Fruit fly (Drosophila melanogaster) whole organism, pupa: ENCODE data around the gene ova.

Experiments
- CG12605 ChIP-seq: fragments of 200-800 bp; sonication (Bioruptor generic); IDR thresholded peaks from 2 replicates; pipeline ENCODE4 v1.3.6; 2022; ENCODE audit warnings: missing biosample characterization, missing genetic modification characterization
- CG8159 ChIP-seq: fragments of 200-800 bp; sonication (Bioruptor generic); optimal IDR thresholded peaks from 3 replicates; lab custom pipeline; 2018; ENCODE audit warnings: missing biosample characterization, mild to moderate bottlenecking, missing genetic modification characterization, moderate library complexity
- fd96Ca ChIP-seq: fragments of 200-800 bp; sonication (Bioruptor generic); IDR thresholded peaks from 3 replicates; pipeline ENCODE4 v1.3.6; 2022; ENCODE audit warnings: missing biosample characterization, missing genetic modification characterization
- rn ChIP-seq: fragments of 200-800 bp; sonication (Bioruptor generic); IDR thresholded peaks from 2 replicates; pipeline ENCODE4 v1.3.6; 2022; ENCODE audit warnings: missing biosample characterization, missing genetic modification characterization

- TF ChIP-seq rn (GFP tag; lab: Robert Waterston, UW), result no peak
- no peak for TF ChIP-seq CG8159 (tag; lab: Kevin White, UChicago)
- TF ChIP-seq CG12605 (GFP tag; lab: Robert Waterston, UW), result no peak
- no peak for TF ChIP-seq fd96Ca (GFP tag; lab: Robert Waterston, UW)
These were observed 10.1 kb downstream of the ova start for dm6 chr2L:10221387-10221705.
